Worm (Caenorhabditis elegans): Measurements from ENCODE around the gene F58A4.2.
A peak's percentile ranks its signal among the peaks of the same experiment; 100 is the strongest.

ce11 chrIII:9620148-9620547 is 19.6 kb upstream of the F58A4.2 start:
- no peak for TF ChIP-seq sup-37 (GFP tag; optimal IDR thresholded peaks at IDR 0.05)
- TF ChIP-seq pqm-1 (tag; optimal IDR thresholded peaks at IDR 0.05), result no peak
- TF ChIP-seq skn-1 (tag; optimal IDR thresholded peaks at IDR 0.05), result no peak
- TF ChIP-seq elt-2 (tag; optimal IDR thresholded peaks at IDR 0.05), result no peak
- TF ChIP-seq lin-15B (tag; optimal IDR thresholded peaks at IDR 0.05), result no peak
- no peak for TF ChIP-seq ama-1 (optimal IDR thresholded peaks at IDR 0.05)
- TF ChIP-seq unc-130 (tag; optimal IDR thresholded peaks at IDR 0.05), result peak; percentile 30
- peak in 1 of 2 experiments; percentile 56 for TF ChIP-seq lsy-2 (tag; optimal IDR thresholded peaks at IDR 0.05)
- TF ChIP-seq isw-1 (GFP tag; IDR thresholded peaks at IDR 0.05), result no peak
- no peak for TF ChIP-seq nhr-28 (tag; optimal IDR thresholded peaks at IDR 0.05)
- TF ChIP-seq lin-39 (tag; optimal IDR thresholded peaks at IDR 0.05), result no peak
- peak; percentile 43 for TF ChIP-seq nhr-20 (tag; optimal IDR thresholded peaks at IDR 0.05)
- no peak for TF ChIP-seq ceh-82 (tag; optimal IDR thresholded peaks at IDR 0.05)

Measured in whole organism, L1 larva.